Worm (Caenorhabditis elegans) whole organism, mixed stage, embryonic: ENCODE data around the gene F16B4.7.

ENCODE experiments used
- nhr-12 ChIP-seq: fragments of 150-350 bp; optimal IDR thresholded peaks from 2 replicates; lab custom pipeline; 2014; ENCODE audit warnings: missing biosample characterization, missing genetic modification characterization
- pha-4 ChIP-seq: fragments of 150-350 bp; optimal IDR thresholded peaks from 2 replicates; lab custom pipeline; 2018; ENCODE audit warnings: missing biosample characterization, missing genetic modification reagents, missing genetic modification characterization
- ztf-11 ChIP-seq: fragments of 150-350 bp; optimal IDR thresholded peaks from 2 replicates; lab custom pipeline; 2014; ENCODE audit warnings: missing biosample characterization, missing genetic modification characterization

ce11 chrV:1555072-1555471, 30.4 kb upstream of the F16B4.7 start:
- TF ChIP-seq pha-4 (tag; lab: Kevin White, UChicago), result no peak
- TF ChIP-seq nhr-12 (tag; lab: Kevin White, UChicago), result no peak
- TF ChIP-seq ztf-11 (tag; lab: Kevin White, UChicago), result no peak
